Worm (Caenorhabditis elegans) whole organism, young adult: ENCODE results near the gene pgm-1.

Experiments used
- B0336.3 ChIP-seq: fragments of 200-800 bp; sonication (Bioruptor generic); IDR thresholded peaks from 2 replicates; pipeline ENCODE4 v1.3.6; 2022; ENCODE audit warnings: missing genetic modification characterization, missing compliant biosample characterization
- F33H1.4 ChIP-seq: fragments of 200-800 bp; sonication (Bioruptor generic); IDR thresholded peaks from 2 replicates; pipeline ENCODE4 v1.3.6; 2022; ENCODE audit warnings: missing genetic modification reagents, missing genetic modification characterization, missing compliant biosample characterization
- F37B4.10 ChIP-seq: fragments of 200-800 bp; sonication (Bioruptor generic); IDR thresholded peaks from 2 replicates; pipeline ENCODE4 v1.3.6; 2022; ENCODE audit warnings: missing genetic modification characterization, missing compliant biosample characterization
- F57C9.4 ChIP-seq: sonication (generic microtip); optimal IDR thresholded peaks from 2 replicates; lab custom pipeline; 2017; ENCODE audit warnings: mild to moderate bottlenecking, missing genetic modification characterization, missing compliant biosample characterization
- K11D2.4 ChIP-seq: fragments of 200-800 bp; sonication (Bioruptor generic); IDR thresholded peaks from 2 replicates; pipeline ENCODE4 v1.3.6; 2022; ENCODE audit warnings: missing genetic modification reagents, missing genetic modification characterization, missing compliant biosample characterization
- K12H6.12 ChIP-seq: fragments of 200-800 bp; sonication (Bioruptor generic); optimal IDR thresholded peaks from 2 replicates; lab custom pipeline; 2018; ENCODE audit warnings: mild to moderate bottlenecking, missing genetic modification characterization, missing compliant biosample characterization
- T26A5.8 ChIP-seq: sonication (generic microtip); optimal IDR thresholded peaks from 2 replicates; lab custom pipeline; 2016; ENCODE audit warnings: missing genetic modification characterization, missing compliant biosample characterization
- aptf-2 ChIP-seq: fragments of 200-800 bp; sonication (Bioruptor generic); conservative IDR thresholded peaks from 2 replicates; pipeline ENCODE4 v1.3.6; 2022; ENCODE audit warnings: missing genetic modification reagents, missing genetic modification characterization, missing compliant biosample characterization
- aptf-3 ChIP-seq: fragments of 200-800 bp; sonication (Bioruptor generic); IDR thresholded peaks from 2 replicates; pipeline ENCODE4 v1.3.6; 2022; ENCODE audit warnings: missing genetic modification characterization, missing compliant biosample characterization
- attf-5 ChIP-seq: fragments of 200-800 bp; sonication (Bioruptor generic); optimal IDR thresholded peaks from 2 replicates; lab custom pipeline; 2018; ENCODE audit warnings: mild to moderate bottlenecking, missing genetic modification characterization, missing compliant biosample characterization
- cebp-1 ChIP-seq, 2 experiments: fragments of 200-800 bp in 1 of 2; sonication (Bioruptor generic) in 1 of 2; sonication (generic microtip) in 1 of 2; IDR thresholded peaks in 1 of 2; optimal IDR thresholded peaks in 1 of 2; 2 replicates each; pipeline versions ENCODE4 v1.3.6 to Lab custom; 2017 to 2022; ENCODE audit warnings: missing compliant biosample characterization in 2 of 2, missing genetic modification characterization in 2 of 2, mild to moderate bottlenecking in 1 of 2, missing genetic modification reagents in 1 of 2, moderate library complexity in 1 of 2
- cebp-2 ChIP-seq: fragments of 200-800 bp; sonication (Bioruptor generic); IDR thresholded peaks from 2 replicates; pipeline ENCODE4 v1.3.6; 2022; ENCODE audit warnings: missing genetic modification characterization, missing compliant biosample characterization
- ceh-100 ChIP-seq: fragments of 200-800 bp; sonication (Bioruptor generic); IDR thresholded peaks from 2 replicates; pipeline ENCODE4 v1.3.6; 2022; ENCODE audit warnings: missing genetic modification reagents, missing genetic modification characterization, missing compliant biosample characterization
- ceh-79 ChIP-seq: sonication (generic microtip); optimal IDR thresholded peaks from 2 replicates; lab custom pipeline; 2017; ENCODE audit warnings: mild to moderate bottlenecking, missing genetic modification characterization, missing compliant biosample characterization
- dpff-1 ChIP-seq: sonication (generic microtip); optimal IDR thresholded peaks from 2 replicates; lab custom pipeline; 2017; ENCODE audit warnings: mild to moderate bottlenecking, missing genetic modification characterization, missing compliant biosample characterization
- egl-18 ChIP-seq: fragments of 200-800 bp; sonication (Bioruptor generic); IDR thresholded peaks from 2 replicates; pipeline ENCODE4 v1.3.6; 2022; ENCODE audit warnings: missing genetic modification reagents, missing genetic modification characterization, missing compliant biosample characterization
- egl-44 ChIP-seq: fragments of 200-800 bp; sonication (Bioruptor generic); IDR thresholded peaks from 2 replicates; pipeline ENCODE4 v1.3.6; 2022; ENCODE audit warnings: missing genetic modification reagents, missing genetic modification characterization, missing compliant biosample characterization
- ekl-4 ChIP-seq: fragments of 200-800 bp; sonication (Bioruptor generic); IDR thresholded peaks from 2 replicates; pipeline ENCODE4 v1.3.6; 2022; ENCODE audit warnings: missing genetic modification reagents, missing genetic modification characterization, missing compliant biosample characterization
- gei-17 ChIP-seq: fragments of 200-800 bp; sonication (Bioruptor generic); optimal IDR thresholded peaks from 2 replicates; lab custom pipeline; 2018; ENCODE audit warnings: mild to moderate bottlenecking, missing genetic modification characterization, missing compliant biosample characterization
- hmg-1.2 ChIP-seq: fragments of 200-800 bp; sonication (Bioruptor generic); IDR thresholded peaks from 2 replicates; pipeline ENCODE4 v1.3.6; 2022; ENCODE audit warnings: missing genetic modification reagents, missing genetic modification characterization, missing compliant biosample characterization
- hmg-20 ChIP-seq: fragments of 200-800 bp; sonication (Bioruptor generic); IDR thresholded peaks from 2 replicates; pipeline ENCODE4 v1.3.6; 2022; ENCODE audit warnings: missing genetic modification reagents, missing genetic modification characterization, missing compliant biosample characterization
- hsf-1 ChIP-seq: fragments of 200-800 bp; sonication (Bioruptor generic); IDR thresholded peaks from 2 replicates; pipeline ENCODE4 v1.3.6; 2022; ENCODE audit warnings: missing genetic modification reagents, missing genetic modification characterization, missing compliant biosample characterization
- lin-40 ChIP-seq: sonication (generic microtip); optimal IDR thresholded peaks from 2 replicates; lab custom pipeline; 2016; ENCODE audit warnings: missing genetic modification characterization, mild to moderate bottlenecking, missing compliant biosample characterization, missing genotype, missing genetic modification reagents
- lsl-1 ChIP-seq: fragments of 200-800 bp; sonication (Bioruptor generic); optimal IDR thresholded peaks from 2 replicates; lab custom pipeline; 2018; ENCODE audit warnings: mild to moderate bottlenecking, missing genetic modification characterization, moderate library complexity, missing compliant biosample characterization
- madf-6 ChIP-seq: fragments of 200-800 bp; sonication (Bioruptor generic); IDR thresholded peaks from 2 replicates; pipeline ENCODE4 v1.3.6; 2022; ENCODE audit warnings: missing genetic modification reagents, missing genetic modification characterization, missing compliant biosample characterization
- mes-4 ChIP-seq: sonication (generic microtip); optimal IDR thresholded peaks from 2 replicates; lab custom pipeline; 2016; ENCODE audit warnings: missing genotype, missing genetic modification characterization, missing compliant biosample characterization
- nhr-120 ChIP-seq: fragments of 200-800 bp; sonication (Bioruptor generic); IDR thresholded peaks from 2 replicates; pipeline ENCODE4 v1.3.6; 2022; ENCODE audit warnings: missing genetic modification characterization, missing compliant biosample characterization
- nhr-27 ChIP-seq: fragments of 200-800 bp; sonication (Bioruptor generic); optimal IDR thresholded peaks from 2 replicates; lab custom pipeline; 2018; ENCODE audit warnings: mild to moderate bottlenecking, missing genetic modification characterization, moderate library complexity, missing compliant biosample characterization
- pha-4 ChIP-seq: fragments of 150-350 bp; sonication (generic microtip); optimal IDR thresholded peaks from 2 replicates; lab custom pipeline; 2014; ENCODE audit warnings: missing biosample characterization, missing genetic modification reagents, missing genetic modification characterization
- sea-2 ChIP-seq: fragments of 200-800 bp; sonication (Bioruptor generic); IDR thresholded peaks from 2 replicates; pipeline ENCODE4 v1.3.6; 2022; ENCODE audit warnings: missing genetic modification characterization, missing compliant biosample characterization
- snpc-4 ChIP-seq, 5 experiments: fragments of 150-350 bp in 1 of 5; sonication (generic microtip) in 4 of 5; optimal IDR thresholded peaks; 2 replicates each; lab custom pipeline; 2014 to 2018; ENCODE audit warnings: missing genetic modification characterization in 5 of 5, missing biosample characterization in 3 of 5, antibody characterized with exemption in 2 of 5, mild to moderate bottlenecking in 2 of 5, missing compliant biosample characterization in 2 of 5, missing genotype in 2 of 5, moderate library complexity in 2 of 5, missing genetic modification reagents in 1 of 5
- somi-1 ChIP-seq: fragments of 200-800 bp; sonication (Bioruptor generic); optimal IDR thresholded peaks from 2 replicates; lab custom pipeline; 2018; ENCODE audit warnings: mild to moderate bottlenecking, missing genetic modification characterization, missing compliant biosample characterization
- unc-62 ChIP-seq: fragments of 150-350 bp; optimal IDR thresholded peaks from 2 replicates; lab custom pipeline; 2014; ENCODE audit warnings: missing biosample characterization, missing genetic modification reagents, missing genetic modification characterization
- xnd-1 ChIP-seq: sonication (generic microtip); optimal IDR thresholded peaks from 2 replicates; lab custom pipeline; 2016; ENCODE audit warnings: missing genotype, missing genetic modification reagents, missing genetic modification characterization, missing compliant biosample characterization
- zfh-2 ChIP-seq: fragments of 200-800 bp; sonication (Bioruptor generic); conservative IDR thresholded peaks from 2 replicates; pipeline ENCODE4 v1.3.6; 2022; ENCODE audit warnings: missing genetic modification reagents, missing genetic modification characterization, missing compliant biosample characterization
- ztf-18 ChIP-seq: sonication (generic microtip); optimal IDR thresholded peaks from 2 replicates; lab custom pipeline; 2016; ENCODE audit warnings: missing genotype, mild to moderate bottlenecking, missing genetic modification characterization, missing compliant biosample characterization
- ztf-22 ChIP-seq: fragments of 200-800 bp; sonication (Bioruptor generic); optimal IDR thresholded peaks from 2 replicates; lab custom pipeline; 2018; ENCODE audit warnings: mild to moderate bottlenecking, missing genetic modification characterization, moderate library complexity, missing compliant biosample characterization
- ztf-26 ChIP-seq: sonication (generic microtip); optimal IDR thresholded peaks from 2 replicates; lab custom pipeline; 2017; ENCODE audit warnings: missing genetic modification characterization, missing compliant biosample characterization
- ztf-6 ChIP-seq: fragments of 200-800 bp; sonication (Bioruptor generic); IDR thresholded peaks from 2 replicates; pipeline ENCODE4 v1.3.6; 2022; ENCODE audit warnings: missing genetic modification reagents, missing genetic modification characterization, missing compliant biosample characterization

pgm-1 gene

DNA sequence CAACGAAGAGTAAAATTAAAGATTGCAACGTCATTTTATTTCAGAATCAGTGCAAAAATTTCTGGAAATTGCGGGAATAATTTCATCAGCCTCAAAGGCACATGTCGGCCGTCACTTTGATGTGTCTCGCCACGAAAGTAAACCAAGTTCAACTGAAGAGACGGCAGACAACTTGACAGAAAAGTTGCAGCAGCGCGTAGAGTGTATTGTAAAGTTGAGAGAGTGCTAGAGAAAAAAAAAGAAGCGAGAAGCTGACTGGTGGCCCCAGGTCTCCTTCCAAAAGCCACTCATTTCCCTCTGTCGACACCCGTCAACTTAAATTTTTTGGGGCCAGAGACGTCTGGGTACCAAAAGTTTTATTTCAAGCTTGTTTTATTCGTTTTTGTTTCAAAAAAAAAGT is 15.0 kb downstream of the pgm-1 start (continued):
- TF ChIP-seq unc-62 (peak; percentile 29), cebp-2 (no peak), hsf-1 (peak; percentile 96), F57C9.4 (tag; lab: Kevin White, UChicago) (no peak), egl-44 (GFP tag; lab: Robert Waterston, UW) (no peak), F37B4.10 (no peak), ztf-22 (no peak), K12H6.12 (peak; percentile 7), ztf-6 (GFP tag; lab: Robert Waterston, UW) (no peak), aptf-3 (GFP tag; lab: Robert Waterston, UW) (no peak), ceh-79 (tag; lab: Kevin White, UChicago) (no peak), snpc-4 (GFP tag; optimal IDR thresholded peaks at IDR 0.05; lab: Kevin White, UChicago) (peak; percentile 47), snpc-4 (tag; optimal IDR thresholded peaks at IDR 0.05; lab: Kevin White, UChicago) (peak; percentile 59 to 84 (median 65))

DNA sequence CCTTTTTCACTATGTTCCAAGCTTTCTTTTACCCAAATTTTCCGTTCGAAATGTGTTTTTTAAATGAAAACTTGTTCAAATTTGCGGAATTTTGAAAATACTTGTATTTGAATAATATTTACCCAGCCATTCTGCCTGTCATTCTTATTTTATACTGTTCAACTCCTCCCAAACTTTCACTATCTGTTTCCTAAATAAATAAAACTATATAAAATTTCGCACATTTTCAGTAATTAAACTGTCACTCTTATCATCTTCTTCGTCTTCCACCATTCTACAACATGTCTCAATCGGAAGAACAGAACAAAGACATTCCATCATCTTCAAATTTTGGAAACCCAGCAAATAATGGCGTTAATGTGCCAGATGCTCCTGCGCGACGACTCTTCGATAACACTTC is 15.5 kb downstream of the pgm-1 start, which contains the start of gene btbd-10:
Gene btbd-10 (plus strand): TSS at position 231 of the 400 bp plus-strand sequence.
- TF ChIP-seq pha-4 (tag; lab: Kevin White, UChicago) (peak; percentile 7), mes-4 (tag; lab: Kevin White, UChicago) (no peak), sea-2 (GFP tag; lab: Robert Waterston, UW) (no peak), unc-62 (peak; percentile 67)
- TF ChIP-seq, all 124 proteins: peak for 2

DNA sequence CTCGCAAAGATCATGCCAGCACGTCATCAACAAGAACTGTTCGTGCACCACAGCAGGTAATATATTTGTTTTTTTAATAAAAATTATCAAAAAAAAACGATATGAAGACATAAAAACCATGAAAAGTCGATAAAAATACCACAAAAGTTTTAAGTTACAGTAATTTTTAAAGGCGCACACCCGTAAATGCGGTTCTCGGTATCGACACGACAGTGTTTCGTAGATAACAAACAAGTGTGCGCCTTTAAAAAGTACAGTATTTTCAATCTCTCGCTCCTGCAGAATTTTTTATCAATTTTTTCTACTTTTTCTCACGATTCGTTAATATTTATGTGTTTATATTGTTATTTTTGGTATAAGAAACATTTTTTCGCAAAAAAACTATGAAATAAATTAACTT is 16.1 kb downstream of the pgm-1 start:
- TF ChIP-seq hsf-1, result no peak
- TF ChIP-seq T26A5.8, result no peak
- no peak for TF ChIP-seq nhr-120 (GFP tag; lab: Robert Waterston, UW)
- TF ChIP-seq B0336.3 (GFP tag; lab: Robert Waterston, UW), result no peak
- TF ChIP-seq madf-6 (GFP tag; lab: Robert Waterston, UW), result peak; percentile 56
- TF ChIP-seq lsl-1, result peak; percentile 70
- peak; percentile 50; the same call in 1 of the 2 replicates for TF ChIP-seq F33H1.4 (GFP tag; lab: Robert Waterston, UW)

DNA sequence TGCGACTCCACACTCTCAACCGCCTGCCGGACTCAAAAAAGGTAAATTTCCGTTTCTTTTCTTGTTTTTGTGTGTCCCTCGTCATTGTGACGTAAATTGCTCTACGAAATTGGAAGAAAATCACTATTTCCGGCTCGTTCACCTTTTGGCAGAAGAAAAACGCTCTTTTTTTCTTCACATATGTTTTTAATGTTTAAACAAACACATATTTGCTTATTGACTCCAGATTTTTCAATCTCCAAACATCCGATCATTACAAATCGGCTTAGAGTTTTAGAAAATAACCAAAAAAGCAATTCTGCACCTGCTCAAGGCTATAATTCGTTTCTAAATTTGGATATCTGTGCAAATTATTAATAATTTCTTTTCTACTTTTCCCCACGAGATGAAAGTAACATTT is 16.6 kb downstream of the pgm-1 start:
- no peak for TF ChIP-seq hmg-20
- no peak for TF ChIP-seq nhr-27
- no peak for TF ChIP-seq lsl-1
- no peak for TF ChIP-seq xnd-1 (tag; lab: Kevin White, UChicago)
- no peak for TF ChIP-seq F57C9.4 (tag; lab: Kevin White, UChicago)
- no peak for TF ChIP-seq aptf-2 (GFP tag; lab: Robert Waterston, UW)
- no peak for TF ChIP-seq ztf-18 (tag; lab: Kevin White, UChicago)
- TF ChIP-seq K11D2.4, result no peak
- TF ChIP-seq B0336.3 (GFP tag; lab: Robert Waterston, UW), result no peak
- no peak for TF ChIP-seq ekl-4 (GFP tag; lab: Robert Waterston, UW)
- TF ChIP-seq ceh-100 (GFP tag; lab: Robert Waterston, UW), result no peak
- no peak for TF ChIP-seq ztf-26
- no peak for TF ChIP-seq dpff-1
- no peak for TF ChIP-seq somi-1 (GFP tag; lab: Kevin White, UChicago)
- TF ChIP-seq egl-18 (GFP tag; lab: Robert Waterston, UW), result no peak

DNA sequence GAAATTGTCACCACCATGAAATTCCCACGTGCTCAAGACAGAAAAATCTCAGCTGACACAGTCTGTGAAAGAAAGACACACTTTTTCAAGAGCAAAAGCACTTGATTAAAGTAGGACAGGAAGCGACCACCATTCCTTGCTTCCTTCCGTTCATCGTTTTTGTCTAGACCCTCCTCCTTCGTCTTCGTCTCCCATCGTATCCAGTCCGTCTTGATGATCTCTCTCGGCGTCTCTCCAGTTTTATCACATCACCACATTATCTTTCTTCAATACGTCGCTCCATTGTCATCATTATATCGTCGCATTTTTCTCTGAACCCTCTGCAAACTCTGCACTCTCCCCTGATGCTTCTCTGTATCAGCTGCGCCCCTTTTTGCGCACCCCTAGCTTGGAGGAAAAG is 18.9 kb downstream of the pgm-1 start:
- TF ChIP-seq lsl-1 (no peak), lin-40 (tag; lab: Kevin White, UChicago) (peak; percentile 24), gei-17 (GFP tag; lab: Kevin White, UChicago) (no peak), hmg-1.2 (peak; percentile 40; the same call in 1 of the 2 replicates), K11D2.4 (0 out of 2 replicates have a peak, but pooled peaks have one; percentile 9), cebp-1 (GFP tag; IDR thresholded peaks at IDR 0.05; lab: Robert Waterston, UW) (no peak), cebp-1 (tag; optimal IDR thresholded peaks at IDR 0.05; lab: Kevin White, UChicago) (peak; percentile 20), attf-5 (GFP tag; lab: Kevin White, UChicago) (peak; percentile 22), zfh-2 (GFP tag; lab: Robert Waterston, UW) (0 out of 2 replicates have a peak, but pooled peaks have one; percentile 35)
